Worm (Caenorhabditis elegans) whole organism, late embryonic: ENCODE results near the gene VZK822L.2.

Experiments used
- ama-1 ChIP-seq: fragments of 150-350 bp; optimal IDR thresholded peaks from 2 replicates; lab custom pipeline; 2014
- ceh-19 ChIP-seq: fragments of 200-800 bp; sonication (Bioruptor generic); optimal IDR thresholded peaks from 2 replicates; lab custom pipeline; 2018; ENCODE audit warnings: mild to moderate bottlenecking, missing genetic modification characterization, missing compliant biosample characterization
- elt-2 ChIP-seq: sonication (generic microtip); optimal IDR thresholded peaks from 2 replicates; lab custom pipeline; 2016; ENCODE audit warnings: missing genetic modification reagents, missing genetic modification characterization, missing compliant biosample characterization
- nfya-1 ChIP-seq: sonication (generic microtip); optimal IDR thresholded peaks from 2 replicates; lab custom pipeline; 2017; ENCODE audit warnings: missing genetic modification characterization, mild to moderate bottlenecking, missing compliant biosample characterization, antibody characterized with exemption, moderate library complexity
- nhr-11 ChIP-seq: fragments of 150-350 bp; optimal IDR thresholded peaks from 2 replicates; lab custom pipeline; 2014; ENCODE audit warnings: missing biosample characterization, missing genetic modification characterization

- TF ChIP-seq ama-1 (no peak), ceh-19 (no peak), elt-2 (tag; lab: Kevin White, UChicago) (no peak), nhr-11 (tag; lab: Kevin White, UChicago) (no peak), nfya-1 (no peak)
Observed at ce11 chrIV:11913295-11913940, 1.6 kb downstream of the VZK822L.2 start.
